Fruit fly (Drosophila melanogaster): ENCODE data around the gene GstD1.

GstD1 gene

dm6 chr3R:12369135-12369792, at the start of gene GstD1 (continued):
- TF ChIP-seq D19B (GFP tag; optimal IDR thresholded peaks at IDR 0.05): peak; percentile 33

dm6 chr3R:12413274-12413958, 44.3 kb upstream of the GstD1 start, which contains the start of the genes Dip-C and pps:
TSS of gene Dip-C (minus strand) at chr3R:12413759.
TSS of gene pps (plus strand) at chr3R:12413828.
- no peak for TF ChIP-seq CG13296 (GFP tag; optimal IDR thresholded peaks at IDR 0.05)
- TF ChIP-seq Meics (GFP tag; optimal IDR thresholded peaks at IDR 0.05): no peak
- no peak for TF ChIP-seq CkIIα-i1 (GFP tag; IDR thresholded peaks at IDR 0.05)
- no peak for TF ChIP-seq CG2120 (GFP tag; optimal IDR thresholded peaks at IDR 0.05)
- TF ChIP-seq Elba2 (GFP tag; optimal IDR thresholded peaks at IDR 0.05): no peak
- TF ChIP-seq insv (GFP tag; optimal IDR thresholded peaks at IDR 0.05): peak in 1 of 2 experiments; percentile 22
- no peak for TF ChIP-seq repo (GFP tag; optimal IDR thresholded peaks at IDR 0.05)
- TF ChIP-seq Fer1 (GFP tag; optimal IDR thresholded peaks at IDR 0.05): no peak
- no peak for TF ChIP-seq Atf3 (GFP tag; optimal IDR thresholded peaks at IDR 0.05)
- peak; percentile 12 for TF ChIP-seq CG12104 (GFP tag; optimal IDR thresholded peaks at IDR 0.05)
- peak; percentile 40; the same call in 1 of the 2 replicates for TF ChIP-seq CG2129 (GFP tag; IDR thresholded peaks at IDR 0.05; ENCODE audit: partially characterized antibody)
- TF ChIP-seq hb (GFP tag; IDR thresholded peaks at IDR 0.05; ENCODE audit: partially characterized antibody): peak; percentile 40; the same call in 1 of the 3 replicates
- TF ChIP-seq gsb-n (tag; optimal IDR thresholded peaks at IDR 0.05): no peak
- no peak for TF ChIP-seq HLH54F (GFP tag; optimal IDR thresholded peaks at IDR 0.05)
- TF ChIP-seq hkb (optimal IDR thresholded peaks at IDR 0.05): no peak
- TF ChIP-seq hkb (GFP tag; IDR thresholded peaks at IDR 0.05): no peak
- TF ChIP-seq crc (GFP tag; optimal IDR thresholded peaks at IDR 0.05): no peak
- no peak for TF ChIP-seq Tbp (GFP tag; optimal IDR thresholded peaks at IDR 0.05)
- no peak for TF ChIP-seq danr (GFP tag; IDR thresholded peaks at IDR 0.05)
- peak; percentile 55; the same call in 2 of the 3 replicates for TF ChIP-seq zen2 (GFP tag; IDR thresholded peaks at IDR 0.05; ENCODE audit: partially characterized antibody)
- peak; percentile 76 for TF ChIP-seq Scr (GFP tag; IDR thresholded peaks at IDR 0.05; ENCODE audit: partially characterized antibody)
- TF ChIP-seq MESR4 (GFP tag; optimal IDR thresholded peaks at IDR 0.05): peak; percentile 49
- TF ChIP-seq CoRest (tag; optimal IDR thresholded peaks at IDR 0.05): peak; percentile 46
- TF ChIP-seq CG8388 (GFP tag; optimal IDR thresholded peaks at IDR 0.05): no peak
- TF ChIP-seq CG17612 (GFP tag; IDR thresholded peaks at IDR 0.05): no peak
- TF ChIP-seq sisA (GFP tag; IDR thresholded peaks at IDR 0.05): no peak
- TF ChIP-seq gfzf (GFP tag; optimal IDR thresholded peaks at IDR 0.05): peak; percentile 80
- no peak for TF ChIP-seq CG6683 (GFP tag; optimal IDR thresholded peaks at IDR 0.05)
- peak; percentile 27 for TF ChIP-seq CG30020 (tag; optimal IDR thresholded peaks at IDR 0.05)
- no peak for TF ChIP-seq CG3407 (GFP tag; optimal IDR thresholded peaks at IDR 0.05)
- TF ChIP-seq ranshi (GFP tag; IDR thresholded peaks at IDR 0.05): no peak
- no peak for TF ChIP-seq CG9609 (GFP tag; optimal IDR thresholded peaks at IDR 0.05)
- TF ChIP-seq fru (optimal IDR thresholded peaks at IDR 0.05): no peak
- no peak for TF ChIP-seq H15 (GFP tag; IDR thresholded peaks at IDR 0.05)
- TF ChIP-seq CG10979 (tag; optimal IDR thresholded peaks at IDR 0.05): peak; percentile 18
- TF ChIP-seq knrl (GFP tag; IDR thresholded peaks at IDR 0.05; ENCODE audit: partially characterized antibody): peak; percentile 76
- no peak for TF ChIP-seq sqz (GFP tag; optimal IDR thresholded peaks at IDR 0.05)
- peak; percentile 65; the same call in 2 of the 3 replicates for TF ChIP-seq Doc3 (GFP tag; IDR thresholded peaks at IDR 0.05; ENCODE audit: partially characterized antibody)
- peak; percentile 12 for TF ChIP-seq HmgZ (tag; optimal IDR thresholded peaks at IDR 0.05)
- TF ChIP-seq Rfx (GFP tag; IDR thresholded peaks at IDR 0.05): 0 out of 2 replicates have a peak, but pooled peaks have one; percentile 12
- peak; percentile 56 for TF ChIP-seq CG17829 (tag; optimal IDR thresholded peaks at IDR 0.05)
- peak; percentile 70 for TF ChIP-seq CG16813 (GFP tag; IDR thresholded peaks at IDR 0.05; ENCODE audit: partially characterized antibody)
- peak; percentile 75 for TF ChIP-seq Dll (GFP tag; IDR thresholded peaks at IDR 0.05; ENCODE audit: partially characterized antibody)
- no peak for TF ChIP-seq gro (GFP tag; optimal IDR thresholded peaks at IDR 0.05)
- TF ChIP-seq pb (GFP tag; optimal IDR thresholded peaks at IDR 0.05): no peak
- peak; percentile 58; the same call in 1 of the 2 replicates for TF ChIP-seq ato (GFP tag; IDR thresholded peaks at IDR 0.05; ENCODE audit: partially characterized antibody)
